Worm (Caenorhabditis elegans): Measurements from ENCODE around the gene F09E5.16.

Gene F09E5.16

ce11 chrII:5377467-5378238 lies 12.1 kb upstream of the F09E5.16 start, which contains the start of gene prdx-2 (continued):
- TF ChIP-seq F33H1.4 (GFP tag; IDR thresholded peaks at IDR 0.05) = peak; percentile 90
- TF ChIP-seq zfh-2 (GFP tag; conservative IDR thresholded peaks at IDR 0.05) = no peak
- no peak for TF ChIP-seq F23B12.7 (tag; optimal IDR thresholded peaks at IDR 0.05; ENCODE audit: insufficient read depth)

- TF ChIP-seq ama-1 (optimal IDR thresholded peaks at IDR 0.05) = no peak
- no peak for TF ChIP-seq ama-1 (GFP tag; optimal IDR thresholded peaks at IDR 0.05)
- no peak for TF ChIP-seq sptf-2 (GFP tag; optimal IDR thresholded peaks at IDR 0.05)
- TF ChIP-seq pha-4 (tag; optimal IDR thresholded peaks at IDR 0.05) = no peak
- no peak for TF ChIP-seq snpc-1.1 (tag; optimal IDR thresholded peaks at IDR 0.05; ENCODE audit: insufficient read depth)
- TF ChIP-seq snpc-3.4 (tag; optimal IDR thresholded peaks at IDR 0.05) = no peak
- no peak for TF ChIP-seq lsy-27 (tag; optimal IDR thresholded peaks at IDR 0.05; ENCODE audit: borderline replicate concordance, insufficient read depth)
- TF ChIP-seq T07F8.4 (tag; optimal IDR thresholded peaks at IDR 0.05) = no peak
- no peak for TF ChIP-seq ceh-58 (GFP tag; IDR thresholded peaks at IDR 0.05)
- no peak for TF ChIP-seq lin-35 (GFP tag; optimal IDR thresholded peaks at IDR 0.05)
- no peak for TF ChIP-seq tlf-1 (GFP tag; optimal IDR thresholded peaks at IDR 0.05)
- TF ChIP-seq tbx-9 (tag; optimal IDR thresholded peaks at IDR 0.05; ENCODE audit: borderline replicate concordance) = no peak
Measured at ce11 chrII:5374967-5375366, 9.4 kb upstream of the F09E5.16 start, which contains the start of gene algn-2. TSS of gene algn-2 (plus strand) at chrII:5375267.

- TF ChIP-seq ceh-40 (GFP tag; IDR thresholded peaks at IDR 0.05) = no peak
- peak in 2 of 3 experiments; percentile 72 to 91 for TF ChIP-seq lin-35 (GFP tag; optimal IDR thresholded peaks at IDR 0.05)
- no peak for TF ChIP-seq unc-130 (GFP tag; optimal IDR thresholded peaks at IDR 0.05)
- TF ChIP-seq lir-1 (GFP tag; conservative IDR thresholded peaks at IDR 0.05) = peak; percentile 67
- no peak for TF ChIP-seq Y53F4B.3 (GFP tag; IDR thresholded peaks at IDR 0.05)
- TF ChIP-seq bed-2 (GFP tag; IDR thresholded peaks at IDR 0.05) = no peak
- TF ChIP-seq F33H1.4 (GFP tag; IDR thresholded peaks at IDR 0.05) = peak; percentile 53
- TF ChIP-seq let-607 (tag; optimal IDR thresholded peaks at IDR 0.05) = peak; percentile 30 to 51
- peak; percentile 52; the same call in 1 of the 2 replicates for TF ChIP-seq B0336.3 (GFP tag; IDR thresholded peaks at IDR 0.05)
- TF ChIP-seq B0035.1 (tag; optimal IDR thresholded peaks at IDR 0.05) = no peak
- peak; percentile 40 for TF ChIP-seq efl-1 (GFP tag; optimal IDR thresholded peaks at IDR 0.05)
- TF ChIP-seq madf-3 (GFP tag; IDR thresholded peaks at IDR 0.05) = peak; percentile 86
- TF ChIP-seq egl-44 (GFP tag; IDR thresholded peaks at IDR 0.05) = no peak
- TF ChIP-seq dpff-1 (tag; optimal IDR thresholded peaks at IDR 0.05) = no peak
- no peak for TF ChIP-seq F55B11.4 (tag; optimal IDR thresholded peaks at IDR 0.05; ENCODE audit: borderline replicate concordance, insufficient read depth)
- TF ChIP-seq let-526 (GFP tag; IDR thresholded peaks at IDR 0.05) = no peak
- no peak for TF ChIP-seq mes-4 (tag; optimal IDR thresholded peaks at IDR 0.05)
- peak; percentile 49 for TF ChIP-seq madf-10 (tag; optimal IDR thresholded peaks at IDR 0.05)
- no peak for TF ChIP-seq snpc-3.4 (tag; optimal IDR thresholded peaks at IDR 0.05)
- no peak for TF ChIP-seq cebp-1 (GFP tag; IDR thresholded peaks at IDR 0.05)
- TF ChIP-seq cebp-1 (tag; optimal IDR thresholded peaks at IDR 0.05) = peak; percentile 84
- peak; percentile 77 for TF ChIP-seq nfyb-1 (GFP tag; IDR thresholded peaks at IDR 0.05)
- peak; percentile 75; the same call in 1 of the 2 replicates for TF ChIP-seq C06A6.2 (GFP tag; conservative IDR thresholded peaks at IDR 0.05)
- TF ChIP-seq sptf-2 (GFP tag; optimal IDR thresholded peaks at IDR 0.05) = no peak
- peak; percentile 37; the same call in 1 of the 2 replicates for TF ChIP-seq ceh-91 (GFP tag; IDR thresholded peaks at IDR 0.05)
- TF ChIP-seq egrh-3 (GFP tag; IDR thresholded peaks at IDR 0.05) = no peak
- no peak for TF ChIP-seq F10E7.11 (tag; optimal IDR thresholded peaks at IDR 0.05)
- TF ChIP-seq attf-5 (GFP tag; optimal IDR thresholded peaks at IDR 0.05) = peak; percentile 92
- no peak for TF ChIP-seq rpc-1 (optimal IDR thresholded peaks at IDR 0.05)
- TF ChIP-seq rpc-1 (tag; optimal IDR thresholded peaks at IDR 0.05) = no peak
- no peak for TF ChIP-seq F57A8.1 (GFP tag; optimal IDR thresholded peaks at IDR 0.05)
Measured at ce11 chrII:5373275-5374047, 7.9 kb upstream of the F09E5.16 start, which contains the start of the genes agt-2 and F09E5.3. TSS of gene agt-2 (minus strand) at chrII:5373827. TSS of gene F09E5.3 (plus strand) at chrII:5373997.
